Worm (Caenorhabditis elegans): ENCODE data around the gene phat-6.

- no peak for TF ChIP-seq tab-1 (GFP tag; IDR thresholded peaks at IDR 0.05)
- TF ChIP-seq med-1 (GFP tag; optimal IDR thresholded peaks at IDR 0.05; ENCODE audit: insufficient read depth) = no peak
- TF ChIP-seq ref-1 (GFP tag; conservative IDR thresholded peaks at IDR 0.05) = no peak
These were observed 2.8 kb downstream of the phat-6 start for ce11 chrX:15191370-15191769.

Data from whole organism, midembryonic.